Worm (Caenorhabditis elegans) whole organism, L1 larva: ENCODE results near the gene F54D5.17.

Experiments
- ceh-82 ChIP-seq, 3 experiments: fragments of 150-350 bp in 1 of 3; sonication (generic microtip) in 2 of 3; optimal IDR thresholded peaks; 2 replicates each; lab custom pipeline; 2014 to 2017; ENCODE audit warnings: missing biosample characterization in 3 of 3, missing genetic modification characterization in 3 of 3
- ceh-90 ChIP-seq: sonication (generic microtip); optimal IDR thresholded peaks from 2 replicates; lab custom pipeline; 2016; ENCODE audit warnings: missing genetic modification characterization, missing compliant biosample characterization
- ces-1 ChIP-seq: fragments of 150-350 bp; optimal IDR thresholded peaks from 2 replicates; lab custom pipeline; 2014; ENCODE audit warnings: missing biosample characterization, missing genetic modification reagents, missing genetic modification characterization
- egl-13 ChIP-seq: sonication (generic microtip); optimal IDR thresholded peaks from 2 replicates; lab custom pipeline; 2016; ENCODE audit warnings: missing genotype, missing genetic modification reagents, missing genetic modification characterization, missing compliant biosample characterization
- elt-2 ChIP-seq: sonication (generic microtip); optimal IDR thresholded peaks from 2 replicates; lab custom pipeline; 2016; ENCODE audit warnings: missing genetic modification characterization, mild to moderate bottlenecking, inconsistent platforms, missing compliant biosample characterization, missing genetic modification reagents
- fkh-8 ChIP-seq: sonication (generic microtip); optimal IDR thresholded peaks from 2 replicates; lab custom pipeline; 2016; ENCODE audit warnings: mild to moderate bottlenecking, missing genetic modification characterization, missing compliant biosample characterization
- mdl-1 ChIP-seq, 2 experiments: fragments of 150-350 bp; optimal IDR thresholded peaks; 2 replicates each; lab custom pipeline; 2014 to 2017; ENCODE audit warnings: missing biosample characterization in 2 of 2, missing genetic modification characterization in 2 of 2, inconsistent platforms in 1 of 2
- nhr-11 ChIP-seq: fragments of 150-350 bp; optimal IDR thresholded peaks from 2 replicates; lab custom pipeline; 2014; ENCODE audit warnings: missing biosample characterization, missing genetic modification characterization
- nhr-237 ChIP-seq: fragments of 150-350 bp; optimal IDR thresholded peaks from 2 replicates; lab custom pipeline; 2014; ENCODE audit warnings: missing biosample characterization, missing genetic modification characterization
- skn-1 ChIP-seq: fragments of 150-350 bp; optimal IDR thresholded peaks from 2 replicates; lab custom pipeline; 2014; ENCODE audit warnings: missing biosample characterization, missing genetic modification characterization
- snpc-4 ChIP-seq: fragments of 150-350 bp; optimal IDR thresholded peaks from 2 replicates; lab custom pipeline; 2014; ENCODE audit warnings: missing biosample characterization, missing genetic modification characterization
- sptf-1 ChIP-seq: fragments of 150-350 bp; optimal IDR thresholded peaks from 2 replicates; lab custom pipeline; 2014; ENCODE audit warnings: missing biosample characterization, missing genetic modification characterization
- unc-86 ChIP-seq: sonication (generic microtip); optimal IDR thresholded peaks from 2 replicates; lab custom pipeline; 2016; ENCODE audit warnings: missing genetic modification characterization, missing compliant biosample characterization
- zag-1 ChIP-seq: fragments of 150-350 bp; optimal IDR thresholded peaks from 2 replicates; lab custom pipeline; 2014; ENCODE audit warnings: missing biosample characterization, missing genetic modification characterization

- TF ChIP-seq nhr-11 (tag; lab: Kevin White, UChicago), result no peak
- no peak for TF ChIP-seq sptf-1
- no peak for TF ChIP-seq unc-86 (tag; lab: Kevin White, UChicago)
- no peak for TF ChIP-seq snpc-4 (tag; lab: Kevin White, UChicago)
- no peak for TF ChIP-seq nhr-237 (tag; lab: Kevin White, UChicago)
- no peak for TF ChIP-seq ces-1
- TF ChIP-seq elt-2 (tag; lab: Kevin White, UChicago), result no peak
- no peak for TF ChIP-seq zag-1 (tag; lab: Kevin White, UChicago)
- no peak for TF ChIP-seq ceh-90 (tag; lab: Kevin White, UChicago)
- TF ChIP-seq skn-1, result no peak
- no peak for TF ChIP-seq mdl-1 (tag; optimal IDR thresholded peaks at IDR 0.05; lab: Kevin White, UChicago)
- no peak for TF ChIP-seq egl-13 (tag; lab: Kevin White, UChicago)
- TF ChIP-seq ceh-82 (tag; optimal IDR thresholded peaks at IDR 0.05; lab: Kevin White, UChicago), result no peak
- no peak for TF ChIP-seq fkh-8
Observed at ce11 chrII:11535924-11536323, 20.5 kb upstream of the F54D5.17 start.
